Fruit fly (Drosophila melanogaster) whole organism, prepupa: Measurements from ENCODE around the gene dj-1beta.

Experiments used
- CG11294 ChIP-seq: fragments of 200-800 bp; sonication (Bioruptor generic); IDR thresholded peaks from 2 replicates; pipeline ENCODE4 v1.3.6; 2022; ENCODE audit warnings: missing biosample characterization, missing genetic modification characterization
- CG34406 ChIP-seq: fragments of 200-800 bp; sonication (Bioruptor generic); optimal IDR thresholded peaks from 3 replicates; lab custom pipeline; 2016; ENCODE audit warnings: missing biosample characterization, missing genetic modification characterization
- CG6792 ChIP-seq: fragments of 200-800 bp; sonication (Bioruptor generic); optimal IDR thresholded peaks from 3 replicates; lab custom pipeline; 2016; ENCODE audit warnings: missing biosample characterization, missing genetic modification characterization
- CG7368 ChIP-seq: fragments of 200-800 bp; sonication (Bioruptor generic); optimal IDR thresholded peaks from 3 replicates; lab custom pipeline; 2016; ENCODE audit warnings: missing biosample characterization, missing genetic modification characterization
- CG8119 ChIP-seq: fragments of 200-800 bp; sonication (Bioruptor generic); IDR thresholded peaks from 3 replicates; pipeline ENCODE4 v1.3.6; 2022; ENCODE audit warnings: missing biosample characterization, missing genetic modification characterization
- Ets96B ChIP-seq: fragments of 200-800 bp; optimal IDR thresholded peaks from 2 replicates; lab custom pipeline; 2019; ENCODE audit warnings: missing biosample characterization, mild to moderate bottlenecking, missing genetic modification characterization, moderate library complexity
- Hr38 ChIP-seq: sonication (Bioruptor generic); optimal IDR thresholded peaks from 2 replicates; lab custom pipeline; 2016; ENCODE audit warnings: missing biosample characterization, missing genetic modification characterization
- Met ChIP-seq: fragments of 200-800 bp; sonication (Bioruptor generic); optimal IDR thresholded peaks from 3 replicates; lab custom pipeline; 2016; ENCODE audit warnings: missing biosample characterization, missing genetic modification characterization
- fd85E ChIP-seq: fragments of 200-800 bp; sonication (Bioruptor generic); optimal IDR thresholded peaks from 3 replicates; lab custom pipeline; 2016; ENCODE audit warnings: missing biosample characterization, missing genetic modification characterization
- lz ChIP-seq: fragments of 200-800 bp; sonication (Bioruptor generic); optimal IDR thresholded peaks from 3 replicates; lab custom pipeline; 2016; ENCODE audit warnings: missing biosample characterization, missing genetic modification characterization
- vri ChIP-seq: fragments of 200-800 bp; sonication (Bioruptor generic); optimal IDR thresholded peaks from 3 replicates; lab custom pipeline; 2016; ENCODE audit warnings: missing biosample characterization, mild to moderate bottlenecking, missing genetic modification characterization

- TF ChIP-seq vri (GFP tag; lab: Kevin White, UChicago) (peak; percentile 0), lz (GFP tag; lab: Kevin White, UChicago) (peak; percentile 6), Met (GFP tag; lab: Kevin White, UChicago) (no peak), CG8119 (GFP tag; lab: Robert Waterston, UW) (peak; percentile 64; the same call in 2 of the 3 replicates), CG11294 (GFP tag; lab: Robert Waterston, UW) (no peak), Ets96B (tag; lab: Kevin White, UChicago) (no peak), CG7368 (peak; percentile 5), CG34406 (GFP tag; lab: Kevin White, UChicago) (no peak), CG6792 (GFP tag; lab: Kevin White, UChicago) (no peak), fd85E (no peak), Hr38 (no peak)
These were observed 1.7 kb downstream of the dj-1beta start, which contains the start of gene cindr for dm6 chr3R:30808346-30809286.
